Fruit fly (Drosophila melanogaster) whole organism, adult: Measurements from ENCODE around the gene Sr-CI.

Experiments
- CG11617 ChIP-seq: fragments of 200-800 bp; sonication (Bioruptor generic); optimal IDR thresholded peaks from 2 replicates; lab custom pipeline; 2017; ENCODE audit warnings: mild to moderate bottlenecking, missing biosample characterization, missing genetic modification reagents, missing genetic modification characterization
- CG12768 ChIP-seq: fragments of 200-800 bp; sonication (Bioruptor generic); optimal IDR thresholded peaks from 2 replicates; lab custom pipeline; 2017; ENCODE audit warnings: missing biosample characterization, missing genetic modification characterization, mild to moderate bottlenecking, moderate library complexity, missing genetic modification reagents
- CG14711 ChIP-seq: fragments of 200-800 bp; sonication (Bioruptor generic); optimal IDR thresholded peaks from 2 replicates; lab custom pipeline; 2018; ENCODE audit warnings: missing biosample characterization, mild to moderate bottlenecking, missing genetic modification characterization, moderate library complexity
- CG1620 ChIP-seq: fragments of 200-800 bp; sonication (Bioruptor generic); optimal IDR thresholded peaks from 2 replicates; lab custom pipeline; 2016; ENCODE audit warnings: missing biosample characterization, missing genetic modification characterization
- CG33017 ChIP-seq: fragments of 200-800 bp; sonication (Bioruptor generic); optimal IDR thresholded peaks from 2 replicates; lab custom pipeline; 2018; ENCODE audit warnings: missing biosample characterization, mild to moderate bottlenecking, missing genetic modification characterization, moderate library complexity
- CG5204 ChIP-seq: fragments of 200-800 bp; sonication (Bioruptor generic); optimal IDR thresholded peaks from 2 replicates; lab custom pipeline; 2016; ENCODE audit warnings: missing biosample characterization, missing genetic modification characterization
- CG7045 ChIP-seq: fragments of 200-800 bp; sonication (Bioruptor generic); optimal IDR thresholded peaks from 2 replicates; lab custom pipeline; 2017; ENCODE audit warnings: missing biosample characterization, mild to moderate bottlenecking, missing genetic modification characterization
- CG7101 ChIP-seq: fragments of 200-800 bp; sonication (Bioruptor generic); optimal IDR thresholded peaks from 2 replicates; lab custom pipeline; 2018; ENCODE audit warnings: missing biosample characterization, mild to moderate bottlenecking, missing genetic modification characterization, moderate library complexity
- Clk ChIP-seq: fragments of 200-800 bp; sonication (Bioruptor generic); optimal IDR thresholded peaks from 2 replicates; lab custom pipeline; 2017; ENCODE audit warnings: missing biosample characterization, missing genetic modification characterization
- Crg-1 ChIP-seq: fragments of 200-800 bp; sonication (Bioruptor generic); optimal IDR thresholded peaks from 2 replicates; lab custom pipeline; 2016; ENCODE audit warnings: missing biosample characterization, missing genetic modification characterization
- Hr96 ChIP-seq: fragments of 200-800 bp; sonication (Bioruptor generic); optimal IDR thresholded peaks from 2 replicates; lab custom pipeline; 2016; ENCODE audit warnings: missing biosample characterization, missing genetic modification characterization
- Mnt ChIP-seq: fragments of 200-800 bp; sonication (Bioruptor generic); optimal IDR thresholded peaks from 2 replicates; lab custom pipeline; 2016; ENCODE audit warnings: missing biosample characterization, mild to moderate bottlenecking, missing genetic modification characterization
- bab1 ChIP-seq: fragments of 200-800 bp; sonication (Bioruptor generic); optimal IDR thresholded peaks from 3 replicates; lab custom pipeline; 2019; ENCODE audit warnings: missing biosample characterization, mild to moderate bottlenecking, missing genetic modification characterization, moderate library complexity
- cic ChIP-seq: fragments of 200-800 bp; sonication (Bioruptor generic); optimal IDR thresholded peaks from 2 replicates; lab custom pipeline; 2017; ENCODE audit warnings: missing biosample characterization, mild to moderate bottlenecking, missing genetic modification characterization, moderate library complexity
- cnc ChIP-seq, 2 experiments: fragments of >200 bp; optimal IDR thresholded peaks; 2 replicates each; lab custom pipeline; 2017
- kay ChIP-seq: fragments of 200-800 bp; sonication (Bioruptor generic); peaks from one replicate; lab custom pipeline; 2016; ENCODE audit warnings: missing biosample characterization, missing genetic modification characterization, borderline replicate concordance
- ovo ChIP-seq: fragments of 200-800 bp; sonication (Bioruptor generic); optimal IDR thresholded peaks from 2 replicates; lab custom pipeline; 2016; ENCODE audit warnings: missing biosample characterization, missing genetic modification characterization
- pad ChIP-seq: fragments of 200-800 bp; sonication (Bioruptor generic); optimal IDR thresholded peaks from 3 replicates; lab custom pipeline; 2017; ENCODE audit warnings: missing biosample characterization, missing genetic modification characterization, mild to moderate bottlenecking, moderate library complexity, missing genetic modification reagents
- tj ChIP-seq: fragments of 200-800 bp; sonication (Bioruptor generic); optimal IDR thresholded peaks from 3 replicates; lab custom pipeline; 2017; ENCODE audit warnings: missing biosample characterization, mild to moderate bottlenecking, missing genetic modification characterization, moderate library complexity
- toe ChIP-seq: fragments of 200-800 bp; sonication (Bioruptor generic); optimal IDR thresholded peaks from 2 replicates; lab custom pipeline; 2016; ENCODE audit warnings: missing biosample characterization, missing genetic modification characterization

Sr-CI gene

DNA sequence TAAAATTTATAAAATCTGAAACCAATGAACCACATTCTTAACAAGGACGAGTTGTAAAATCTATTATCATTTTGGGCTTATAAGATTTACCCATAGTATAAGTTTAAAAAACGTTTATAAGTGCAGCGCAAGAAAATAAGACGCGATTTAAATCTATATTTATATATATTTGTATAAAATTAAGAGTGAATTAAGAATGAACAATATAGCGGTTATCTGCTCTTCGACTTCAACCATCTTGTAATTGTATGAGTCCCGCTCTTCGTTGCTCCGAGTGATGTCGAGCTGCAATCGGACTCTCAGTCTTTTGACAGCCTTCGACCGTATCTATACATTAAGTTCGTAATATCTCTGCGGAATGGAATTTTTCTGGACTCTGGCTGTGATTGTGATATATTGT, at the start of gene Sr-CI:
Gene Sr-CI (plus strand): TSS at position 301 of the 400 bp plus-strand sequence.
- TF ChIP-seq cnc (optimal IDR thresholded peaks at IDR 0.05; lab: Kevin White, UChicago) = no peak
- TF ChIP-seq CG7101 (tag; lab: Kevin White, UChicago) = no peak
- no peak for TF ChIP-seq Crg-1 (GFP tag; lab: Kevin White, UChicago)
- TF ChIP-seq ovo = no peak
- TF ChIP-seq Hr96 (GFP tag; lab: Kevin White, UChicago) = no peak
- no peak for TF ChIP-seq pad (GFP tag; lab: Kevin White, UChicago)
- no peak for TF ChIP-seq Clk (GFP tag; lab: Kevin White, UChicago)
- TF ChIP-seq toe (GFP tag; lab: Kevin White, UChicago) = no peak
- no peak for TF ChIP-seq bab1 (GFP tag; lab: Kevin White, UChicago)

DNA sequence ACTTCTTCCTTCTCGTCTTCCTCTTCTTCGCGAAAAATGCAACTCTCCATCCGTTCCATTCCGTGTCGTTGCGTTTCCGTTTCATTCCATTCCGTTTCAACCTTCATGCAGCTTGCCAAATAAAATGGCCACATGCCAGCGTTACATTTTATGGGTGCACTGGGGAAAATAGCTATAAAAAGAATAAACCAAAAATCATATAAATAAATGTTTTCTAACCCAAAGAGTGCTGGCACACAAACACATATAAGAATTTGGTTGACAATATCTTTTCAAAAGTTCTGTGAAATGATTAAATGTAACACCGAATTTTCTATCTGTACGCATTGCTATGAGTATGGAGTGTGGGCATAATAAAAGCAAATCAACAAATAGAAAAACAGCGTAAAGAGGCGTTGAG, 45.7 kb upstream of the Sr-CI start:
- TF ChIP-seq CG7101 (tag; lab: Kevin White, UChicago) (no peak), CG12768 (GFP tag; lab: Kevin White, UChicago) (no peak), CG7045 (GFP tag; lab: Kevin White, UChicago) (no peak), tj (GFP tag; lab: Kevin White, UChicago) (no peak), Clk (GFP tag; lab: Kevin White, UChicago) (no peak), CG14711 (tag; lab: Kevin White, UChicago) (no peak), Crg-1 (GFP tag; lab: Kevin White, UChicago) (no peak), toe (GFP tag; lab: Kevin White, UChicago) (no peak), CG1620 (GFP tag; lab: Kevin White, UChicago) (no peak), CG5204 (no peak), Hr96 (GFP tag; lab: Kevin White, UChicago) (no peak), ovo (no peak), CG33017 (tag; lab: Kevin White, UChicago) (no peak)

DNA sequence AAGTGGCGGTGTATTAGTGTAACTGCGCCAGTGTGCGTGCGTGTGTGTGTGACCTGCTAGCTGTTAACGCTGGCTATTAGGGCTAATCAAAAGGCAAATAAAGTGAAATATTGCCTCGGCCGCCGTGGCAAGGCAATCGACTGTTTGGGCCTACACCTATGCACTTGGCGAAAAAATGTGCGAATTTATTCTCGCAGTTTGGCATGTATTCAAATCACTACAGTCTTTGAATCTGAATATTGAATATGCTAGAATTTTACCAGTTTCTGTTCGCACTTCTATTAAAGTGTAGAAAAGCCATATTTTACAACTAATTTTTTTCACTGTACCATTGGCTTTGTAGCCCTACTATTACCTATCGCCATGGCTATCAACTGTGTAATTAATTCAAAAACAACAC, 40.7 kb upstream of the Sr-CI start:
- no peak for TF ChIP-seq cnc (optimal IDR thresholded peaks at IDR 0.05; lab: Kevin White, UChicago)
- TF ChIP-seq CG12768 (GFP tag; lab: Kevin White, UChicago) = no peak
- TF ChIP-seq CG1620 (GFP tag; lab: Kevin White, UChicago) = no peak
- no peak for TF ChIP-seq CG11617 (GFP tag; lab: Kevin White, UChicago)
- TF ChIP-seq ovo = peak; percentile 11
- TF ChIP-seq CG7045 (GFP tag; lab: Kevin White, UChicago) = peak; percentile 21
- TF ChIP-seq Crg-1 (GFP tag; lab: Kevin White, UChicago) = no peak
- TF ChIP-seq CG33017 (tag; lab: Kevin White, UChicago) = peak; percentile 45
- TF ChIP-seq CG7101 (tag; lab: Kevin White, UChicago) = peak; percentile 16
- no peak for TF ChIP-seq toe (GFP tag; lab: Kevin White, UChicago)
- TF ChIP-seq CG5204 = peak; percentile 65
- no peak for TF ChIP-seq cic (GFP tag; lab: Kevin White, UChicago)
- TF ChIP-seq pad (GFP tag; lab: Kevin White, UChicago) = no peak
- no peak for TF ChIP-seq CG14711 (tag; lab: Kevin White, UChicago)
- TF ChIP-seq Mnt (GFP tag; lab: Kevin White, UChicago) = no peak
- TF ChIP-seq Hr96 (GFP tag; lab: Kevin White, UChicago) = no peak
- no peak for TF ChIP-seq Clk (GFP tag; lab: Kevin White, UChicago)
- no peak for TF ChIP-seq bab1 (GFP tag; lab: Kevin White, UChicago)
- no peak for TF ChIP-seq tj (GFP tag; lab: Kevin White, UChicago)
- no peak for TF ChIP-seq kay (GFP tag; lab: Kevin White, UChicago)

dm6 chr2L:4084166-4084565, 37.3 kb upstream of the Sr-CI start:
- TF ChIP-seq Mnt (GFP tag; lab: Kevin White, UChicago) (no peak), Clk (GFP tag; lab: Kevin White, UChicago) (no peak), toe (GFP tag; lab: Kevin White, UChicago) (no peak), CG7045 (GFP tag; lab: Kevin White, UChicago) (no peak), CG1620 (GFP tag; lab: Kevin White, UChicago) (no peak), bab1 (GFP tag; lab: Kevin White, UChicago) (no peak), Hr96 (GFP tag; lab: Kevin White, UChicago) (no peak), Crg-1 (GFP tag; lab: Kevin White, UChicago) (no peak), kay (GFP tag; lab: Kevin White, UChicago) (no peak), CG5204 (no peak), CG11617 (GFP tag; lab: Kevin White, UChicago) (no peak), cic (GFP tag; lab: Kevin White, UChicago) (no peak)

- TF ChIP-seq toe (GFP tag; lab: Kevin White, UChicago) (no peak), pad (GFP tag; lab: Kevin White, UChicago) (no peak), Mnt (GFP tag; lab: Kevin White, UChicago) (no peak), CG33017 (tag; lab: Kevin White, UChicago) (no peak), Crg-1 (GFP tag; lab: Kevin White, UChicago) (no peak), CG14711 (tag; lab: Kevin White, UChicago) (no peak), kay (GFP tag; lab: Kevin White, UChicago) (no peak), Clk (GFP tag; lab: Kevin White, UChicago) (no peak), CG11617 (GFP tag; lab: Kevin White, UChicago) (no peak), ovo (no peak), tj (GFP tag; lab: Kevin White, UChicago) (no peak), CG7101 (tag; lab: Kevin White, UChicago) (no peak), bab1 (GFP tag; lab: Kevin White, UChicago) (no peak), CG7045 (GFP tag; lab: Kevin White, UChicago) (no peak)
These were observed 31.9 kb upstream of the Sr-CI start for dm6 chr2L:4089613-4090012.

DNA sequence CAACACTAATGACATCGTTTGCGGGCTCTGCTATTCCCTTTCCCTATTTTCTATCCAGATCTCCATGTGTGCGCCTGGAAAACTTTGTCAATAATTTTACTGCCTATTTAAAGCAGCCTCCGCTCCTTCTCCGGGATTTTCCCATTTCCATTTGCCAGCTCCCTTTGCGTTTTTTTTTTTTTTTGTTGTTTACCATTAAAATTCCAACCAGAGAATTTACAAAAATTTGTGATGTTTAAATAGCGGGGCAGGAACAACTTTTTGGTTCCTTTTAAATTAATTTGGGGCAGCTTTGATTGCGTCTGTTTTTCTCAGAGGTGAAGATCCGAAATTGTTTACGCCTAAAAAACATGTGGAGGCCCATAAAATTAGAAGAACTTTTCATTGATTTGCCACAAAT, 29.8 kb upstream of the Sr-CI start:
- no peak for TF ChIP-seq ovo
